Worm (Caenorhabditis elegans) whole organism, L3 larva: ENCODE data around the gene srx-36.

Experiments used
- aly-2 ChIP-seq: fragments of 150-350 bp; optimal IDR thresholded peaks from 2 replicates; lab custom pipeline; 2014; ENCODE audit warnings: missing biosample characterization, missing genetic modification characterization
- ceh-9 ChIP-seq: sonication (generic microtip); optimal IDR thresholded peaks from 2 replicates; lab custom pipeline; 2018; ENCODE audit warnings: missing biosample characterization, missing genetic modification characterization
- elt-2 ChIP-seq: sonication (generic microtip); optimal IDR thresholded peaks from 2 replicates; lab custom pipeline; 2016; ENCODE audit warnings: missing genetic modification reagents, mild to moderate bottlenecking, missing genetic modification characterization, missing compliant biosample characterization
- elt-3 ChIP-seq, 3 experiments: fragments of 150-350 bp in 1 of 3; sonication (generic microtip) in 2 of 3; optimal IDR thresholded peaks; 2 replicates in 2 of 3; 4 replicates in 1 of 3; lab custom pipeline; 2014 to 2017; ENCODE audit warnings: missing biosample characterization in 3 of 3, missing genetic modification characterization in 3 of 3
- eor-1 ChIP-seq, 2 experiments: fragments of 150-350 bp; optimal IDR thresholded peaks; 2 replicates each; lab custom pipeline; 2014 to 2018; ENCODE audit warnings: missing biosample characterization in 2 of 2, missing genetic modification characterization in 2 of 2
- fkh-10 ChIP-seq: sonication (generic microtip); optimal IDR thresholded peaks from 2 replicates; lab custom pipeline; 2017; ENCODE audit warnings: missing biosample characterization, missing genetic modification reagents, missing genetic modification characterization
- lsy-12 ChIP-seq: sonication (generic microtip); optimal IDR thresholded peaks from 2 replicates; lab custom pipeline; 2016; ENCODE audit warnings: mild to moderate bottlenecking, missing genetic modification characterization, missing compliant biosample characterization
- mdl-1 ChIP-seq: fragments of 150-350 bp; optimal IDR thresholded peaks from 2 replicates; lab custom pipeline; 2014; ENCODE audit warnings: missing biosample characterization, missing genetic modification characterization
- nhr-11 ChIP-seq: fragments of 150-350 bp; optimal IDR thresholded peaks from 2 replicates; lab custom pipeline; 2014; ENCODE audit warnings: missing biosample characterization, missing genetic modification characterization
- nhr-23 ChIP-seq: fragments of 150-350 bp; optimal IDR thresholded peaks from 2 replicates; lab custom pipeline; 2014; ENCODE audit warnings: missing biosample characterization, missing genetic modification reagents, missing genetic modification characterization
- nhr-77 ChIP-seq: fragments of 150-350 bp; optimal IDR thresholded peaks from 2 replicates; lab custom pipeline; 2014; ENCODE audit warnings: missing biosample characterization, missing genetic modification characterization
- pha-4 ChIP-seq: fragments of 150-350 bp; optimal IDR thresholded peaks from 2 replicates; lab custom pipeline; 2014; ENCODE audit warnings: missing biosample characterization, missing genetic modification reagents, missing genetic modification characterization

DNA sequence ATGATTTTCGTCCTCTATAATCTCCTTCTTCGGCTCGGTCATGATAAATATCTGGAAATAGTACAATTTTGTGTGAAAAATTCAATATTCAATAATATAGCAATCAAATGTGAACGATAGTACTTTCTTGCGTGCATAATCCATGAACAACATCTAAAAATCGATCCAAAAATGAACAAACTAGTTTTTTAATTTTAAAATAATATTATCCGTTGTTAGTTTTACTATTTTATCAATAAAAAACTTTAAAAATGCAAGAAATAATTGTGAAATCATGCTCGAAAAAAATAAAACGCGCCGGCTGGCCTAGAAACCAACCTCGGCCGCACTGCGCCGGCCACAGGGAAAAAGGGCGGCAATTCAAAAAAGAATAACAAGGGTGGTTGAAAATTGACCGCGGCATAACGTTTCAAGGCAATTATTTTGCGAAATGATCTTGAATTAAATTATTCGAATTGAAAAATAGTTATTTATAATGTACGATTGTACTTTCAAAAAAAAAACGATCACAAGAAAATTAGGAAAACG, 46.2 kb downstream of the srx-36 start, which contains the start of gene mys-1:
- TF ChIP-seq eor-1 (tag; optimal IDR thresholded peaks at IDR 0.05; lab: Kevin White, UChicago) (no peak), elt-3 (tag; optimal IDR thresholded peaks at IDR 0.05; lab: Kevin White, UChicago) (no peak), pha-4 (tag; lab: Kevin White, UChicago) (peak; percentile 50), elt-2 (tag; lab: Kevin White, UChicago) (no peak), nhr-11 (tag; lab: Kevin White, UChicago) (no peak), fkh-10 (GFP tag; lab: Kevin White, UChicago) (no peak), lsy-12 (tag; lab: Kevin White, UChicago) (no peak), mdl-1 (no peak), nhr-77 (tag; lab: Kevin White, UChicago) (no peak), nhr-23 (peak; percentile 64), aly-2 (tag; lab: Kevin White, UChicago) (no peak), ceh-9 (tag; lab: Kevin White, UChicago) (no peak)
